Worm (Caenorhabditis elegans) whole organism, L2 larva: ENCODE data around the gene K10H10.6.
A peak's percentile ranks its signal among the peaks of the same experiment; 100 is the strongest.

Source experiments
- C34F6.9 ChIP-seq: fragments of 150-350 bp; optimal IDR thresholded peaks from 2 replicates; lab custom pipeline; 2014; ENCODE audit warnings: missing biosample characterization, missing genetic modification characterization
- F13H6.1 ChIP-seq: sonication (generic microtip); optimal IDR thresholded peaks from 2 replicates; lab custom pipeline; 2016; ENCODE audit warnings: missing genetic modification characterization, missing compliant biosample characterization
- R02D3.7 ChIP-seq: fragments of 150-350 bp; optimal IDR thresholded peaks from 2 replicates; lab custom pipeline; 2014; ENCODE audit warnings: missing biosample characterization, missing genetic modification characterization
- Y55F3AM.14 ChIP-seq: fragments of 200-800 bp; sonication (Bioruptor generic); optimal IDR thresholded peaks from 2 replicates; lab custom pipeline; 2018; ENCODE audit warnings: mild to moderate bottlenecking, missing genetic modification characterization, missing compliant biosample characterization
- ZK546.5 ChIP-seq: sonication (generic microtip); optimal IDR thresholded peaks from 2 replicates; lab custom pipeline; 2017; ENCODE audit warnings: missing biosample characterization, missing genetic modification characterization
- alr-1 ChIP-seq: fragments of 150-350 bp; optimal IDR thresholded peaks from 2 replicates; lab custom pipeline; 2014; ENCODE audit warnings: missing biosample characterization, missing genetic modification characterization
- aly-2 ChIP-seq: fragments of 150-350 bp; optimal IDR thresholded peaks from 2 replicates; lab custom pipeline; 2014; ENCODE audit warnings: missing biosample characterization, missing genetic modification characterization
- ama-1 ChIP-seq: fragments of 150-350 bp; optimal IDR thresholded peaks from 2 replicates; lab custom pipeline; 2018; ENCODE audit warnings: inconsistent platforms
- blmp-1 ChIP-seq: sonication (generic microtip); optimal IDR thresholded peaks from 2 replicates; lab custom pipeline; 2017; ENCODE audit warnings: missing genetic modification characterization, mild to moderate bottlenecking, missing compliant biosample characterization, antibody characterized with exemption, moderate library complexity; ENCODE audit not compliant: insufficient read depth
- ceh-16 ChIP-seq: fragments of 150-350 bp; optimal IDR thresholded peaks from 2 replicates; lab custom pipeline; 2014; ENCODE audit warnings: missing biosample characterization, missing genetic modification characterization
- ceh-82 ChIP-seq: fragments of 150-350 bp; optimal IDR thresholded peaks from 2 replicates; lab custom pipeline; 2014; ENCODE audit warnings: missing biosample characterization, missing genetic modification characterization
- egl-27 ChIP-seq: sonication (generic microtip); optimal IDR thresholded peaks from 3 replicates; lab custom pipeline; 2017; ENCODE audit warnings: missing biosample characterization, missing genetic modification reagents, missing genetic modification characterization
- elt-1 ChIP-seq: fragments of 150-350 bp; optimal IDR thresholded peaks from 2 replicates; lab custom pipeline; 2014; ENCODE audit warnings: missing biosample characterization, missing genetic modification characterization
- elt-3 ChIP-seq: sonication (generic microtip); optimal IDR thresholded peaks from 2 replicates; lab custom pipeline; 2017; ENCODE audit warnings: missing biosample characterization, missing genetic modification characterization
- fos-1 ChIP-seq: fragments of 150-350 bp; optimal IDR thresholded peaks from 2 replicates; lab custom pipeline; 2014; ENCODE audit warnings: missing biosample characterization, missing genetic modification characterization
- lin-11 ChIP-seq: fragments of 150-350 bp; sonication (generic microtip); optimal IDR thresholded peaks from 2 replicates; lab custom pipeline; 2014; ENCODE audit warnings: missing biosample characterization, missing genetic modification characterization, inconsistent platforms, mixed read lengths
- nhr-10 ChIP-seq: sonication (generic microtip); optimal IDR thresholded peaks from 2 replicates; lab custom pipeline; 2017; ENCODE audit warnings: missing biosample characterization, missing genetic modification characterization
- nhr-11 ChIP-seq: fragments of 150-350 bp; optimal IDR thresholded peaks from 2 replicates; lab custom pipeline; 2014; ENCODE audit warnings: missing biosample characterization, missing genetic modification characterization
- nhr-12 ChIP-seq: fragments of 150-350 bp; optimal IDR thresholded peaks from 2 replicates; lab custom pipeline; 2014; ENCODE audit warnings: missing biosample characterization, missing genetic modification characterization
- nhr-21 ChIP-seq: fragments of 150-350 bp; optimal IDR thresholded peaks from 2 replicates; lab custom pipeline; 2014; ENCODE audit warnings: missing biosample characterization, missing genetic modification characterization
- nhr-23 ChIP-seq: fragments of 150-350 bp; optimal IDR thresholded peaks from 2 replicates; lab custom pipeline; 2014; ENCODE audit warnings: missing biosample characterization, missing genetic modification reagents, missing genetic modification characterization
- nhr-237 ChIP-seq: fragments of 150-350 bp; optimal IDR thresholded peaks from 2 replicates; lab custom pipeline; 2014; ENCODE audit warnings: missing biosample characterization, missing genetic modification characterization
- nhr-25 ChIP-seq: fragments of 150-350 bp; sonication (generic microtip); optimal IDR thresholded peaks from 3 replicates; lab custom pipeline; 2014; ENCODE audit warnings: missing biosample characterization, missing genetic modification characterization
- nhr-6 ChIP-seq: fragments of 150-350 bp; optimal IDR thresholded peaks from 2 replicates; lab custom pipeline; 2014; ENCODE audit warnings: missing biosample characterization, missing genetic modification characterization
- nhr-77 ChIP-seq: fragments of 150-350 bp; optimal IDR thresholded peaks from 2 replicates; lab custom pipeline; 2014; ENCODE audit warnings: missing biosample characterization, missing genetic modification characterization
- sem-4 ChIP-seq: fragments of 150-350 bp; optimal IDR thresholded peaks from 2 replicates; lab custom pipeline; 2014; ENCODE audit warnings: missing biosample characterization, missing genetic modification reagents, missing genetic modification characterization
- skn-1 ChIP-seq: sonication (generic microtip); optimal IDR thresholded peaks from 2 replicates; lab custom pipeline; 2017; ENCODE audit warnings: missing biosample characterization, missing genetic modification characterization
- sma-3 ChIP-seq: sonication (generic microtip); optimal IDR thresholded peaks from 2 replicates; lab custom pipeline; 2016; ENCODE audit warnings: missing genetic modification reagents, missing genetic modification characterization, missing compliant biosample characterization
- snpc-4 ChIP-seq: fragments of 150-350 bp; optimal IDR thresholded peaks from 2 replicates; lab custom pipeline; 2014; ENCODE audit warnings: missing biosample characterization, missing genetic modification characterization
- unc-39 ChIP-seq: fragments of 150-350 bp; optimal IDR thresholded peaks from 2 replicates; lab custom pipeline; 2014; ENCODE audit warnings: missing biosample characterization, missing genetic modification characterization
- unc-55 ChIP-seq: fragments of 150-350 bp; sonication (generic microtip); optimal IDR thresholded peaks from 3 replicates; lab custom pipeline; 2014; ENCODE audit warnings: missing biosample characterization, missing genetic modification reagents, missing genetic modification characterization
- unc-62 ChIP-seq: fragments of 150-350 bp; optimal IDR thresholded peaks from 2 replicates; lab custom pipeline; 2014; ENCODE audit warnings: missing biosample characterization, missing genetic modification reagents, missing genetic modification characterization
- zag-1 ChIP-seq: fragments of 150-350 bp; optimal IDR thresholded peaks from 2 replicates; lab custom pipeline; 2014; ENCODE audit warnings: missing biosample characterization, missing genetic modification characterization
- ztf-1 ChIP-seq: fragments of 200-800 bp; sonication (Bioruptor generic); conservative IDR thresholded peaks from 2 replicates; pipeline ENCODE4 v1.3.6; 2022; ENCODE audit warnings: missing genetic modification characterization, missing compliant biosample characterization
- ztf-11 ChIP-seq: sonication (generic microtip); optimal IDR thresholded peaks from 2 replicates; lab custom pipeline; 2017; ENCODE audit warnings: missing biosample characterization, missing genetic modification characterization
- ztf-4 ChIP-seq: fragments of 150-350 bp; optimal IDR thresholded peaks from 2 replicates; lab custom pipeline; 2014; ENCODE audit warnings: missing biosample characterization, missing genetic modification characterization

The K10H10.6 gene

ce11 chrII:14534000-14534399 is 30.9 kb downstream of the K10H10.6 start, which contains the start of gene C04H5.1:
TSS of gene C04H5.1 (plus strand) at chrII:14534300.
- TF ChIP-seq fos-1 (tag; lab: Kevin White, UChicago): no peak
- no peak for TF ChIP-seq sem-4 (tag; lab: Kevin White, UChicago)
- no peak for TF ChIP-seq zag-1 (tag; lab: Kevin White, UChicago)
- TF ChIP-seq nhr-10 (tag; lab: Kevin White, UChicago): no peak

DNA sequence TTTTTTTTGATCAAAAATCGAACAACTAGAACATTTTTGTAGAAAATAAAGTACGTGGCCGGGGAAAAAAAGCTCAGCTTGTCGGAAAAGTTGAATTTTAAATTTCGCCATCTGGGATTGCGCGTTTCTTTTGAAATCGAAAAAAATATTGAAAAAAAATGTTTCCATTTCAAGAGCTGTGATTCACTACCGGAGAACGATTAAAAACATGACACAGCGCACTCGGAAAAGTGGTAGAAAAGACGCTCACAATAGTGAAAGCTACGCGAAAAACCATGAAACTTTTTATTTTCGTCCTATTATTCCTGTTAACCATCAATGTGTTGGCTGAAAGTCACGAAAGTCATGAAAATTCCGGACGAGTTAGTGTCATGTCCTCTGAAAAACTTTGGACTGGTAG is 34.6 kb downstream of the K10H10.6 start, which contains the start of the genes clec-147 and C04H5.7:
TSS of gene clec-147 (minus strand) at position 101 of the 400 bp plus-strand sequence.
TSS of gene C04H5.7 (plus strand) at position 219 of the 400 bp plus-strand sequence.
- TF ChIP-seq egl-27 (tag; lab: Kevin White, UChicago): no peak
- no peak for TF ChIP-seq nhr-12
- TF ChIP-seq Y55F3AM.14 (GFP tag; lab: Kevin White, UChicago): no peak
- TF ChIP-seq C34F6.9 (tag; lab: Kevin White, UChicago): no peak
- no peak for TF ChIP-seq ceh-82 (tag; lab: Kevin White, UChicago)
- no peak for TF ChIP-seq unc-55
- no peak for TF ChIP-seq aly-2 (tag; lab: Kevin White, UChicago)
- no peak for TF ChIP-seq snpc-4
- TF ChIP-seq unc-39 (tag; lab: Kevin White, UChicago): no peak
- no peak for TF ChIP-seq nhr-6 (tag; lab: Kevin White, UChicago)
- no peak for TF ChIP-seq sma-3 (GFP tag; lab: Kevin White, UChicago)
- no peak for TF ChIP-seq F13H6.1 (tag; lab: Kevin White, UChicago)

ce11 chrII:14540551-14540950 is 37.5 kb downstream of the K10H10.6 start:
- TF ChIP-seq fos-1 (tag; lab: Kevin White, UChicago) (peak; percentile 84), ztf-11 (no peak)
- TF ChIP-seq, all 48 proteins: peak for 1

- no peak for TF ChIP-seq ceh-16 (tag; lab: Kevin White, UChicago)
- no peak for TF ChIP-seq nhr-21
- no peak for TF ChIP-seq nhr-6 (tag; lab: Kevin White, UChicago)
- TF ChIP-seq nhr-23 (tag; lab: Kevin White, UChicago): no peak
- no peak for TF ChIP-seq sma-3 (GFP tag; lab: Kevin White, UChicago)
- TF ChIP-seq elt-1 (tag; lab: Kevin White, UChicago): no peak
- no peak for TF ChIP-seq ZK546.5
- no peak for TF ChIP-seq ztf-4 (tag; lab: Kevin White, UChicago)
- TF ChIP-seq unc-62 (GFP tag; lab: Kevin White, UChicago): no peak
- no peak for TF ChIP-seq lin-11
- no peak for TF ChIP-seq ztf-1 (GFP tag; lab: Robert Waterston, UW)
- TF ChIP-seq elt-3: no peak
- no peak for TF ChIP-seq blmp-1
- TF ChIP-seq alr-1: no peak
- no peak for TF ChIP-seq nhr-11 (tag; lab: Kevin White, UChicago)
- no peak for TF ChIP-seq nhr-77 (tag; lab: Kevin White, UChicago)
- TF ChIP-seq C34F6.9 (tag; lab: Kevin White, UChicago): no peak
- TF ChIP-seq nhr-25: no peak
Measured at ce11 chrII:14548691-14549090, 45.6 kb downstream of the K10H10.6 start, which contains the start of gene gcy-29. TSS of gene gcy-29 (minus strand) at chrII:14548791.

DNA sequence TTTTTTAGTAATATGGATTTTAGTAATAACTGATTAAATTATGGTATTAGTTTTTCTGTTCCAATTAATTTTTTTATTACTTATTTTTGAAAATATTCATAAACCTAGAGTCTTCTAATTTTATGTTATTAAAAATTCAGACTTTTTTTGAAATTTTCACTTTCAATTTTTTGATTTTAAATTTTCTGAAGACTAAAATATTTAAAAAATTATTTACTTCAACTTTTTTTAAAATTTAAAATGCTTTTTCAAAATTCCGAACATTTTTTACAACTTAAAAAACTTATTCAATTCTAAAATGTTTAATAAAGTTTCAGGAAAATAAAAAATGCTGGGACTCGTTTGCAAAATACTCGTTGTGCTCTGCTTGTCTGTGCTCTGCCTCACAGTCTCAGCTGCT is 47.5 kb downstream of the K10H10.6 start, which contains the start of gene nlp-41:
TSS of gene nlp-41 (plus strand) at position 301 of the 400 bp plus-strand sequence.
- no peak for TF ChIP-seq lin-11
- TF ChIP-seq blmp-1: no peak
- TF ChIP-seq zag-1 (tag; lab: Kevin White, UChicago): no peak
- no peak for TF ChIP-seq skn-1
- no peak for TF ChIP-seq aly-2 (tag; lab: Kevin White, UChicago)
- TF ChIP-seq ztf-11: no peak
- no peak for TF ChIP-seq R02D3.7 (tag; lab: Kevin White, UChicago)
- TF ChIP-seq snpc-4: no peak
- TF ChIP-seq nhr-237: no peak
- TF ChIP-seq ama-1: no peak
- TF ChIP-seq, all 48 proteins: peak for 0
